Worm (Caenorhabditis elegans) whole organism, L4/young adult: ENCODE results near the gene K08E4.2.

Experiments used
- W03F9.2 ChIP-seq: fragments of 150-350 bp; optimal IDR thresholded peaks from 2 replicates; lab custom pipeline; 2014; ENCODE audit warnings: missing biosample characterization, missing genetic modification characterization
- dao-5 ChIP-seq: sonication (generic microtip); optimal IDR thresholded peaks from 2 replicates; lab custom pipeline; 2016; ENCODE audit warnings: missing genotype, missing genetic modification characterization, moderate library complexity, missing compliant biosample characterization
- him-1 ChIP-seq: sonication (generic microtip); optimal IDR thresholded peaks from 2 replicates; lab custom pipeline; 2016; ENCODE audit warnings: missing genotype, missing genetic modification reagents, missing genetic modification characterization, missing compliant biosample characterization

The K08E4.2 gene

ce11 chrIV:12010377-12010776 is 46.1 kb downstream of the K08E4.2 start:
- TF ChIP-seq W03F9.2 (tag; lab: Kevin White, UChicago): no peak
- TF ChIP-seq dao-5 (tag; lab: Kevin White, UChicago): no peak
- no peak for TF ChIP-seq him-1 (tag; lab: Kevin White, UChicago)

- TF ChIP-seq him-1 (tag; lab: Kevin White, UChicago) (no peak), dao-5 (tag; lab: Kevin White, UChicago) (no peak), W03F9.2 (tag; lab: Kevin White, UChicago) (no peak)
Measured at ce11 chrIV:12009046-12009674, 47.3 kb downstream of the K08E4.2 start.
